Fruit fly (Drosophila melanogaster): ENCODE data around the gene obst-J.
A peak's percentile ranks its signal among the peaks of the same experiment; 100 is the strongest.

The obst-J gene

dm6 chr3L:20112797-20113368 lies 18.7 kb downstream of the obst-J start, which contains the start of gene CG14187:
Gene CG14187 (minus strand): TSS chr3L:20112847.
- TF ChIP-seq vri (GFP tag; optimal IDR thresholded peaks at IDR 0.05) = no peak
- TF ChIP-seq lz (GFP tag; optimal IDR thresholded peaks at IDR 0.05) = no peak
- no peak for TF ChIP-seq fd59A (GFP tag; optimal IDR thresholded peaks at IDR 0.05)
- no peak for TF ChIP-seq Hr38 (GFP tag; optimal IDR thresholded peaks at IDR 0.05)
- no peak for TF ChIP-seq topi (GFP tag; optimal IDR thresholded peaks at IDR 0.05)
- no peak for TF ChIP-seq Hr39 (GFP tag; optimal IDR thresholded peaks at IDR 0.05)
- peak; percentile 45; the same call in 1 of the 3 replicates for TF ChIP-seq eg (GFP tag; IDR thresholded peaks at IDR 0.05)
- TF ChIP-seq Eip78C (GFP tag) = peak; percentile 84
- TF ChIP-seq CG11902 (GFP tag; optimal IDR thresholded peaks at IDR 0.05) = no peak
- TF ChIP-seq dsx (GFP tag; optimal IDR thresholded peaks at IDR 0.05; ENCODE audit: poor library complexity, severe bottlenecking) = no peak
- TF ChIP-seq Hr4 (GFP tag; optimal IDR thresholded peaks at IDR 0.05) = no peak
- no peak for TF ChIP-seq CG8119 (GFP tag; IDR thresholded peaks at IDR 0.05)
- TF ChIP-seq cyc (GFP tag; optimal IDR thresholded peaks at IDR 0.05) = no peak

- no peak for TF ChIP-seq Eip93F (GFP tag; optimal IDR thresholded peaks at IDR 0.05)
Measured at dm6 chr3L:20111434-20111833, 20.1 kb downstream of the obst-J start, which contains the start of gene Ir76b. Gene Ir76b (minus strand): TSS chr3L:20111534.

dm6 chr3L:20105794-20106193 lies 25.7 kb downstream of the obst-J start, which contains the start of gene CG14185:
Gene CG14185 (plus strand): TSS chr3L:20106094.
- TF ChIP-seq Sox14 (GFP tag; optimal IDR thresholded peaks at IDR 0.05) (no peak), ss (GFP tag; optimal IDR thresholded peaks at IDR 0.05) (no peak), CG6808 (GFP tag; optimal IDR thresholded peaks at IDR 0.05) (no peak), CG11294 (GFP tag; IDR thresholded peaks at IDR 0.05) (no peak), CG4318 (GFP tag; optimal IDR thresholded peaks at IDR 0.05) (no peak)

- TF ChIP-seq net (GFP tag; optimal IDR thresholded peaks at IDR 0.05) (no peak), lz (GFP tag; optimal IDR thresholded peaks at IDR 0.05) (no peak), CG11902 (GFP tag; optimal IDR thresholded peaks at IDR 0.05) (no peak), CG15336 (GFP tag; IDR thresholded peaks at IDR 0.05) (no peak), CG9139 (GFP tag; optimal IDR thresholded peaks at IDR 0.05) (no peak), CG6163 (GFP tag; IDR thresholded peaks at IDR 0.05) (no peak), CG3919 (GFP tag; optimal IDR thresholded peaks at IDR 0.05) (no peak), dsx (GFP tag; optimal IDR thresholded peaks at IDR 0.05; ENCODE audit: poor library complexity, severe bottlenecking) (no peak), CG32006 (GFP tag; optimal IDR thresholded peaks at IDR 0.05) (peak; percentile 1), fkh (GFP tag; optimal IDR thresholded peaks at IDR 0.05) (no peak), Lpt (GFP tag; optimal IDR thresholded peaks at IDR 0.05) (no peak), Eip78C (GFP tag) (peak; percentile 57), acj6 (GFP tag; optimal IDR thresholded peaks at IDR 0.05) (no peak)
Measured at dm6 chr3L:20104543-20105046, 26.9 kb downstream of the obst-J start.

- TF ChIP-seq svp (GFP tag) (peak; percentile 52), pdm3 (GFP tag; optimal IDR thresholded peaks at IDR 0.05) (no peak)
Measured at dm6 chr3L:20103777-20104542, 27.6 kb downstream of the obst-J start, which contains the start of gene CG14186. Gene CG14186 (minus strand): TSS chr3L:20103827.

dm6 chr3L:20097312-20097711 lies 34.2 kb downstream of the obst-J start:
- TF ChIP-seq CG7368 (GFP tag; optimal IDR thresholded peaks at IDR 0.05) (no peak), Hr39 (GFP tag; optimal IDR thresholded peaks at IDR 0.05) (peak; percentile 2), CG31627 (GFP tag; optimal IDR thresholded peaks at IDR 0.05) (peak; percentile 8)
